Worm (Caenorhabditis elegans) whole organism, young adult: ENCODE measurements around the gene C50E3.13.
A peak's percentile ranks its signal among the peaks of the same experiment; 100 is the strongest.

Experiments
- B0261.1 ChIP-seq: sonication (generic microtip); optimal IDR thresholded peaks from 2 replicates; lab custom pipeline; 2016; ENCODE audit warnings: mild to moderate bottlenecking, missing genetic modification characterization, moderate library complexity, missing compliant biosample characterization
- C17E4.6 ChIP-seq: fragments of 200-800 bp; sonication (Bioruptor generic); IDR thresholded peaks from 2 replicates; pipeline ENCODE4 v1.3.6; 2022; ENCODE audit warnings: missing genetic modification reagents, missing genetic modification characterization, missing compliant biosample characterization
- F23B12.7 ChIP-seq: sonication (generic microtip); optimal IDR thresholded peaks from 2 replicates; lab custom pipeline; 2017; ENCODE audit warnings: missing genetic modification characterization, mild to moderate bottlenecking, missing compliant biosample characterization, antibody characterized with exemption, moderate library complexity; ENCODE audit not compliant: insufficient read depth
- F37B4.10 ChIP-seq: fragments of 200-800 bp; sonication (Bioruptor generic); IDR thresholded peaks from 2 replicates; pipeline ENCODE4 v1.3.6; 2022; ENCODE audit warnings: missing genetic modification characterization, missing compliant biosample characterization
- F49E8.2 ChIP-seq: sonication (generic microtip); optimal IDR thresholded peaks from 3 replicates; lab custom pipeline; 2017; ENCODE audit warnings: missing genetic modification characterization, mild to moderate bottlenecking, missing compliant biosample characterization, antibody characterized with exemption, moderate library complexity; ENCODE audit not compliant: insufficient read depth
- K11D2.4 ChIP-seq: fragments of 200-800 bp; sonication (Bioruptor generic); IDR thresholded peaks from 2 replicates; pipeline ENCODE4 v1.3.6; 2022; ENCODE audit warnings: missing genetic modification reagents, missing genetic modification characterization, missing compliant biosample characterization
- K12H6.12 ChIP-seq: fragments of 200-800 bp; sonication (Bioruptor generic); optimal IDR thresholded peaks from 2 replicates; lab custom pipeline; 2018; ENCODE audit warnings: mild to moderate bottlenecking, missing genetic modification characterization, missing compliant biosample characterization
- T07F8.4 ChIP-seq: sonication (generic microtip); optimal IDR thresholded peaks from 2 replicates; lab custom pipeline; 2016; ENCODE audit warnings: mild to moderate bottlenecking, missing genetic modification characterization, moderate library complexity, missing compliant biosample characterization
- Y53G8AR.9 ChIP-seq: fragments of 200-800 bp; sonication (Bioruptor generic); conservative IDR thresholded peaks from 2 replicates; pipeline ENCODE4 v1.3.6; 2022; ENCODE audit warnings: missing genetic modification reagents, missing genetic modification characterization, missing compliant biosample characterization
- Y56A3A.18 ChIP-seq: fragments of 200-800 bp; sonication (Bioruptor generic); IDR thresholded peaks from 2 replicates; pipeline ENCODE4 v1.3.6; 2022; ENCODE audit warnings: missing genetic modification reagents, missing genetic modification characterization, missing compliant biosample characterization
- Y67H2A.10 ChIP-seq: fragments of 200-800 bp; sonication (Bioruptor generic); conservative IDR thresholded peaks from 2 replicates; pipeline ENCODE4 v1.3.6; 2022; ENCODE audit warnings: missing genetic modification reagents, missing genetic modification characterization, missing compliant biosample characterization
- Y79H2A.3 ChIP-seq: fragments of 200-800 bp; sonication (Bioruptor generic); conservative IDR thresholded peaks from 2 replicates; pipeline ENCODE4 v1.3.6; 2022; ENCODE audit warnings: missing genetic modification reagents, missing genetic modification characterization, missing compliant biosample characterization
- atf-7 ChIP-seq: sonication (generic microtip); optimal IDR thresholded peaks from 2 replicates; lab custom pipeline; 2017; ENCODE audit warnings: mild to moderate bottlenecking, missing genetic modification characterization, missing compliant biosample characterization
- attf-3 ChIP-seq: fragments of 200-800 bp; sonication (Bioruptor generic); conservative IDR thresholded peaks from 2 replicates; pipeline ENCODE4 v1.3.6; 2022; ENCODE audit warnings: missing genetic modification reagents, missing genetic modification characterization, missing compliant biosample characterization
- attf-5 ChIP-seq: fragments of 200-800 bp; sonication (Bioruptor generic); optimal IDR thresholded peaks from 2 replicates; lab custom pipeline; 2018; ENCODE audit warnings: mild to moderate bottlenecking, missing genetic modification characterization, missing compliant biosample characterization
- attf-6 ChIP-seq: fragments of 200-800 bp; sonication (Bioruptor generic); IDR thresholded peaks from 2 replicates; pipeline ENCODE4 v1.3.6; 2022; ENCODE audit warnings: missing genetic modification reagents, missing genetic modification characterization, missing compliant biosample characterization
- bed-1 ChIP-seq: fragments of 200-800 bp; sonication (Bioruptor generic); IDR thresholded peaks from 2 replicates; pipeline ENCODE4 v1.3.6; 2022; ENCODE audit warnings: missing genetic modification reagents, missing genetic modification characterization, missing compliant biosample characterization
- ceh-91 ChIP-seq: fragments of 200-800 bp; sonication (Bioruptor generic); IDR thresholded peaks from 2 replicates; pipeline ENCODE4 v1.3.6; 2022; ENCODE audit warnings: missing genetic modification reagents, missing genetic modification characterization, missing compliant biosample characterization
- die-1 ChIP-seq: sonication (generic microtip); optimal IDR thresholded peaks from 2 replicates; lab custom pipeline; 2016; ENCODE audit warnings: missing genotype, mild to moderate bottlenecking, missing genetic modification characterization, missing compliant biosample characterization
- dpl-1 ChIP-seq: fragments of 150-350 bp; optimal IDR thresholded peaks from 2 replicates; lab custom pipeline; 2014; ENCODE audit warnings: missing biosample characterization, missing genetic modification reagents, missing genetic modification characterization
- efl-1 ChIP-seq: fragments of 150-350 bp; optimal IDR thresholded peaks from 2 replicates; lab custom pipeline; 2014; ENCODE audit warnings: missing biosample characterization, missing genetic modification reagents, missing genetic modification characterization
- egl-18 ChIP-seq: fragments of 200-800 bp; sonication (Bioruptor generic); IDR thresholded peaks from 2 replicates; pipeline ENCODE4 v1.3.6; 2022; ENCODE audit warnings: missing genetic modification reagents, missing genetic modification characterization, missing compliant biosample characterization
- fkh-3 ChIP-seq: sonication (generic microtip); optimal IDR thresholded peaks from 2 replicates; lab custom pipeline; 2016; ENCODE audit warnings: mild to moderate bottlenecking, missing genetic modification characterization, missing compliant biosample characterization
- gei-17 ChIP-seq: fragments of 200-800 bp; sonication (Bioruptor generic); optimal IDR thresholded peaks from 2 replicates; lab custom pipeline; 2018; ENCODE audit warnings: mild to moderate bottlenecking, missing genetic modification characterization, missing compliant biosample characterization
- hlh-26 ChIP-seq: fragments of 200-800 bp; sonication (Bioruptor generic); conservative IDR thresholded peaks from 2 replicates; pipeline ENCODE4 v1.3.6; 2022; ENCODE audit warnings: missing genetic modification reagents, missing genetic modification characterization, missing compliant biosample characterization
- hmg-1.2 ChIP-seq: fragments of 200-800 bp; sonication (Bioruptor generic); IDR thresholded peaks from 2 replicates; pipeline ENCODE4 v1.3.6; 2022; ENCODE audit warnings: missing genetic modification reagents, missing genetic modification characterization, missing compliant biosample characterization
- hsf-1 ChIP-seq: fragments of 200-800 bp; sonication (Bioruptor generic); IDR thresholded peaks from 2 replicates; pipeline ENCODE4 v1.3.6; 2022; ENCODE audit warnings: missing genetic modification reagents, missing genetic modification characterization, missing compliant biosample characterization
- let-607 ChIP-seq, 2 experiments: fragments of 200-800 bp in 1 of 2; sonication (Bioruptor generic) in 1 of 2; sonication (generic microtip) in 1 of 2; optimal IDR thresholded peaks; 2 replicates each; lab custom pipeline; 2016 to 2018; ENCODE audit warnings: mild to moderate bottlenecking in 2 of 2, missing compliant biosample characterization in 2 of 2, missing genetic modification characterization in 2 of 2, moderate library complexity in 2 of 2, missing genotype in 1 of 2
- lin-26 ChIP-seq: fragments of 200-800 bp; sonication (Bioruptor generic); IDR thresholded peaks from 2 replicates; pipeline ENCODE4 v1.3.6; 2022; ENCODE audit warnings: missing genetic modification reagents, missing genetic modification characterization, missing compliant biosample characterization
- lin-35 ChIP-seq, 3 experiments: fragments of 150-350 bp in 2 of 3; sonication (generic microtip) in 1 of 3; optimal IDR thresholded peaks; 2 replicates each; lab custom pipeline; 2014 to 2018; ENCODE audit warnings: missing biosample characterization in 3 of 3, missing genetic modification characterization in 3 of 3, missing genetic modification reagents in 3 of 3
- lin-54 ChIP-seq: fragments of 200-800 bp; sonication (Bioruptor generic); optimal IDR thresholded peaks from 2 replicates; lab custom pipeline; 2018; ENCODE audit warnings: mild to moderate bottlenecking, missing genetic modification characterization, missing compliant biosample characterization
- lir-1 ChIP-seq: fragments of 200-800 bp; sonication (Bioruptor generic); conservative IDR thresholded peaks from 2 replicates; pipeline ENCODE4 v1.3.6; 2022; ENCODE audit warnings: missing genetic modification reagents, missing genetic modification characterization, missing compliant biosample characterization
- madf-10 ChIP-seq: sonication (generic microtip); optimal IDR thresholded peaks from 2 replicates; lab custom pipeline; 2016; ENCODE audit warnings: mild to moderate bottlenecking, missing genetic modification characterization, missing compliant biosample characterization
- mel-28 ChIP-seq: sonication (generic microtip); optimal IDR thresholded peaks from 2 replicates; lab custom pipeline; 2016; ENCODE audit warnings: borderline replicate concordance, mild to moderate bottlenecking, missing genetic modification characterization, missing compliant biosample characterization
- mxl-1 ChIP-seq: sonication (generic microtip); optimal IDR thresholded peaks from 2 replicates; lab custom pipeline; 2016; ENCODE audit warnings: missing genetic modification characterization, missing compliant biosample characterization
- nfya-1 ChIP-seq: sonication (generic microtip); optimal IDR thresholded peaks from 2 replicates; lab custom pipeline; 2017; ENCODE audit warnings: antibody characterized with exemption, missing compliant biosample characterization, missing genetic modification characterization, borderline replicate concordance; ENCODE audit not compliant: insufficient read depth
- nfya-2 ChIP-seq: fragments of 200-800 bp; sonication (Bioruptor generic); IDR thresholded peaks from 2 replicates; pipeline ENCODE4 v1.3.6; 2022; ENCODE audit warnings: missing genetic modification reagents, missing genetic modification characterization, missing compliant biosample characterization
- nhr-120 ChIP-seq: fragments of 200-800 bp; sonication (Bioruptor generic); IDR thresholded peaks from 2 replicates; pipeline ENCODE4 v1.3.6; 2022; ENCODE audit warnings: missing genetic modification characterization, missing compliant biosample characterization
- pbrm-1 ChIP-seq: fragments of 200-800 bp; sonication (Bioruptor generic); IDR thresholded peaks from 2 replicates; pipeline ENCODE4 v1.3.6; 2022; ENCODE audit warnings: missing genetic modification reagents, missing genetic modification characterization, missing compliant biosample characterization
- repo-1 ChIP-seq: sonication (generic microtip); optimal IDR thresholded peaks from 2 replicates; lab custom pipeline; 2017; ENCODE audit warnings: mild to moderate bottlenecking, missing genetic modification characterization, missing compliant biosample characterization
- sdz-38 ChIP-seq: sonication (generic microtip); optimal IDR thresholded peaks from 2 replicates; lab custom pipeline; 2016; ENCODE audit warnings: missing genotype, missing genetic modification characterization, missing compliant biosample characterization
- sea-2 ChIP-seq: fragments of 200-800 bp; sonication (Bioruptor generic); IDR thresholded peaks from 2 replicates; pipeline ENCODE4 v1.3.6; 2022; ENCODE audit warnings: missing genetic modification characterization, missing compliant biosample characterization
- snpc-3.4 ChIP-seq: sonication (generic microtip); optimal IDR thresholded peaks from 2 replicates; lab custom pipeline; 2017; ENCODE audit warnings: missing genetic modification characterization, mild to moderate bottlenecking, missing compliant biosample characterization, antibody characterized with exemption, moderate library complexity, missing genotype, missing genetic modification reagents
- snpc-4 ChIP-seq, 5 experiments: fragments of 150-350 bp in 1 of 5; sonication (generic microtip) in 4 of 5; optimal IDR thresholded peaks; 2 replicates each; lab custom pipeline; 2014 to 2018; ENCODE audit warnings: missing genetic modification characterization in 5 of 5, missing biosample characterization in 3 of 5, antibody characterized with exemption in 2 of 5, mild to moderate bottlenecking in 2 of 5, missing compliant biosample characterization in 2 of 5, missing genotype in 2 of 5, moderate library complexity in 2 of 5, missing genetic modification reagents in 1 of 5
- tlf-1 ChIP-seq: fragments of 200-800 bp; sonication (Bioruptor generic); optimal IDR thresholded peaks from 2 replicates; lab custom pipeline; 2018; ENCODE audit warnings: mild to moderate bottlenecking, missing genetic modification characterization, missing compliant biosample characterization
- ztf-26 ChIP-seq: sonication (generic microtip); optimal IDR thresholded peaks from 2 replicates; lab custom pipeline; 2017; ENCODE audit warnings: missing genetic modification characterization, missing compliant biosample characterization
- ztf-28 ChIP-seq: fragments of 200-800 bp; sonication (Bioruptor generic); IDR thresholded peaks from 2 replicates; pipeline ENCODE4 v1.3.6; 2022; ENCODE audit warnings: missing genetic modification reagents, missing genetic modification characterization, missing compliant biosample characterization
- ztf-6 ChIP-seq: fragments of 200-800 bp; sonication (Bioruptor generic); IDR thresholded peaks from 2 replicates; pipeline ENCODE4 v1.3.6; 2022; ENCODE audit warnings: missing genetic modification reagents, missing genetic modification characterization, missing compliant biosample characterization

The C50E3.13 gene

DNA sequence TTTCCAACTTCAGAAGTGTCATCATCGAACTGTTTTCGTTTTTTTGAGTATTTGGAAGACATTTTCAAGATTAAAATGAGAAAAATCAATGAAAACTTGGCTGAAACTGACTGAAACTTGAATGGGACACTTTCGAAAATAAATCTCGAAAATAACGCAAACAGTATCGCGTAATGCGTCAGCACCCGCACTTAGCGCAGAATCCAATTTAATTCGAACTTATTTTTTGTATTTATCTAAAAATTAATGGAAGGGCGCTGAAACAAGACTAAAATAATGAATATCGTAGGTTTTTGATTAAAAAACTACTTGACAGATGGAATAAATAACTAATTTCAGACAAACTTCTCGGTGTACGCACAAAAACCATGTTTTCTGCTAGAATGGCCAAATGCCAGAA lies 48.5 kb downstream of the C50E3.13 start, which contains the start of the genes snu-66 and ints-9 (continued):
- TF ChIP-seq tlf-1 (GFP tag; lab: Kevin White, UChicago), result no peak
- TF ChIP-seq lin-54, result peak; percentile 48
- TF ChIP-seq ztf-28, result no peak
- no peak for TF ChIP-seq nfya-1 (tag; lab: Kevin White, UChicago)
- TF ChIP-seq bed-1 (GFP tag; lab: Robert Waterston, UW), result no peak
- no peak for TF ChIP-seq F23B12.7 (tag; lab: Kevin White, UChicago)
- no peak for TF ChIP-seq ztf-26 (tag; lab: Kevin White, UChicago)
- TF ChIP-seq mel-28, result no peak
- TF ChIP-seq attf-5, result peak; percentile 65
- no peak for TF ChIP-seq Y53G8AR.9 (GFP tag; lab: Robert Waterston, UW)
- TF ChIP-seq let-607 (tag; optimal IDR thresholded peaks at IDR 0.05; lab: Kevin White, UChicago), result no peak
- TF ChIP-seq repo-1, result no peak
- no peak for TF ChIP-seq lir-1
- no peak for TF ChIP-seq snpc-3.4 (tag; lab: Kevin White, UChicago)
- peak in 1 of 3 experiments; percentile 75 for TF ChIP-seq lin-35 (GFP tag; optimal IDR thresholded peaks at IDR 0.05; lab: Kevin White, UChicago)
- TF ChIP-seq F37B4.10 (GFP tag; lab: Robert Waterston, UW), result no peak
- no peak for TF ChIP-seq hmg-1.2 (GFP tag; lab: Robert Waterston, UW)
- TF ChIP-seq fkh-3 (tag; lab: Kevin White, UChicago), result no peak
- no peak for TF ChIP-seq sea-2 (GFP tag; lab: Robert Waterston, UW)
- peak; percentile 7; the same call in 1 of the 2 replicates for TF ChIP-seq pbrm-1 (GFP tag; lab: Robert Waterston, UW)
- TF ChIP-seq sdz-38 (tag; lab: Kevin White, UChicago), result no peak
- TF ChIP-seq die-1 (tag; lab: Kevin White, UChicago), result no peak
- TF ChIP-seq hlh-26, result no peak
- no peak for TF ChIP-seq ztf-6 (GFP tag; lab: Robert Waterston, UW)
- no peak for TF ChIP-seq attf-6 (GFP tag; lab: Robert Waterston, UW)
- no peak for TF ChIP-seq madf-10
- TF ChIP-seq hsf-1 (GFP tag; lab: Robert Waterston, UW), result peak; percentile 53
- no peak for TF ChIP-seq K11D2.4 (GFP tag; lab: Robert Waterston, UW)
- TF ChIP-seq efl-1 (GFP tag; lab: Kevin White, UChicago), result no peak
- no peak for TF ChIP-seq Y79H2A.3 (GFP tag; lab: Robert Waterston, UW)
- TF ChIP-seq F49E8.2 (tag; lab: Kevin White, UChicago), result no peak
- no peak for TF ChIP-seq nfya-2 (GFP tag; lab: Robert Waterston, UW)
- no peak for TF ChIP-seq attf-3 (GFP tag; lab: Robert Waterston, UW)
- TF ChIP-seq B0261.1 (tag; lab: Kevin White, UChicago), result no peak
- TF ChIP-seq nhr-120 (GFP tag; lab: Robert Waterston, UW), result no peak
- 0 out of 2 replicates have a peak, but pooled peaks have one; percentile 11 for TF ChIP-seq ceh-91 (GFP tag; lab: Robert Waterston, UW)
- TF ChIP-seq gei-17 (GFP tag; lab: Kevin White, UChicago), result no peak
- no peak for TF ChIP-seq mxl-1
- no peak for TF ChIP-seq snpc-4 (GFP tag; optimal IDR thresholded peaks at IDR 0.05; lab: Kevin White, UChicago)
- peak in 2 of 4 experiments; percentile 34 to 47 for TF ChIP-seq snpc-4 (tag; optimal IDR thresholded peaks at IDR 0.05; lab: Kevin White, UChicago)
- TF ChIP-seq T07F8.4, result no peak
- TF ChIP-seq egl-18 (GFP tag; lab: Robert Waterston, UW), result no peak
- no peak for TF ChIP-seq atf-7 (tag; lab: Kevin White, UChicago)
- no peak for TF ChIP-seq K12H6.12 (tag; lab: Kevin White, UChicago)
- TF ChIP-seq lin-26 (GFP tag; lab: Robert Waterston, UW), result no peak
- TF ChIP-seq C17E4.6, result no peak
- TF ChIP-seq dpl-1 (GFP tag; lab: Kevin White, UChicago), result no peak
- no peak for TF ChIP-seq Y56A3A.18 (GFP tag; lab: Robert Waterston, UW)
- no peak for TF ChIP-seq Y67H2A.10 (GFP tag; lab: Robert Waterston, UW)
